Fruit fly (Drosophila melanogaster) whole organism, embryonic: ENCODE measurements around the gene Prx1.

Experiments
- Abd-B ChIP-seq: fragments of 200-800 bp; sonication (Bioruptor generic); optimal IDR thresholded peaks from 2 replicates; lab custom pipeline; 2018; ENCODE audit warnings: missing biosample characterization, mild to moderate bottlenecking, missing genetic modification characterization, moderate library complexity
- CG10209 ChIP-seq: fragments of 200-800 bp; sonication (Bioruptor generic); optimal IDR thresholded peaks from 3 replicates; lab custom pipeline; 2017; ENCODE audit warnings: missing biosample characterization, mild to moderate bottlenecking, missing genetic modification characterization, missing genetic modification reagents
- CG10267 ChIP-seq: fragments of 200-800 bp; sonication (Bioruptor generic); optimal IDR thresholded peaks from 2 replicates; lab custom pipeline; 2018; ENCODE audit warnings: missing biosample characterization, mild to moderate bottlenecking, missing genetic modification characterization, moderate library complexity
- CG11504 ChIP-seq: fragments of 200-800 bp; sonication (Bioruptor generic); optimal IDR thresholded peaks from 3 replicates; lab custom pipeline; 2019; ENCODE audit warnings: missing biosample characterization, mild to moderate bottlenecking, missing genetic modification characterization, moderate library complexity
- CG12659 ChIP-seq: fragments of 200-800 bp; sonication (Bioruptor generic); optimal IDR thresholded peaks from 3 replicates; lab custom pipeline; 2017; ENCODE audit warnings: mild to moderate bottlenecking, missing biosample characterization, missing genetic modification reagents, missing genetic modification characterization
- CG14014 ChIP-seq: fragments of 200-800 bp; sonication (Bioruptor generic); IDR thresholded peaks from 2 replicates; pipeline ENCODE4 v1.3.6; 2022; ENCODE audit warnings: missing biosample characterization, missing genetic modification characterization
- CG17361 ChIP-seq: fragments of 200-800 bp; sonication (Bioruptor generic); IDR thresholded peaks from 3 replicates; pipeline ENCODE4 v1.3.6; 2022; ENCODE audit warnings: missing biosample characterization, missing genetic modification characterization
- CG17912 ChIP-seq: fragments of 200-800 bp; sonication (Bioruptor generic); optimal IDR thresholded peaks from 2 replicates; lab custom pipeline; 2018; ENCODE audit warnings: missing biosample characterization, mild to moderate bottlenecking, missing genetic modification characterization
- CG18262 ChIP-seq: fragments of 200-800 bp; optimal IDR thresholded peaks from 3 replicates; lab custom pipeline; 2019; ENCODE audit warnings: missing biosample characterization, mild to moderate bottlenecking, missing genetic modification characterization, moderate library complexity
- CG31441 ChIP-seq: fragments of 200-800 bp; sonication (Bioruptor generic); IDR thresholded peaks from 2 replicates; pipeline ENCODE4 v1.3.6; 2022; ENCODE audit warnings: missing biosample characterization, missing genetic modification characterization
- CG4282 ChIP-seq: fragments of 200-800 bp; sonication (Bioruptor generic); optimal IDR thresholded peaks from 2 replicates; lab custom pipeline; 2016; ENCODE audit warnings: missing biosample characterization, missing genetic modification characterization
- CG4328 ChIP-seq: fragments of 200-800 bp; sonication (Bioruptor generic); optimal IDR thresholded peaks from 3 replicates; lab custom pipeline; 2017; ENCODE audit warnings: missing biosample characterization, missing genetic modification reagents, missing genetic modification characterization
- CG4424 ChIP-seq: fragments of 200-800 bp; sonication (Bioruptor generic); optimal IDR thresholded peaks from 3 replicates; lab custom pipeline; 2016; ENCODE audit warnings: missing biosample characterization, missing genetic modification characterization
- CG7556 ChIP-seq: fragments of 200-800 bp; sonication (Bioruptor generic); optimal IDR thresholded peaks from 2 replicates; lab custom pipeline; 2017; ENCODE audit warnings: missing biosample characterization, mild to moderate bottlenecking, missing genetic modification characterization
- CG7839 ChIP-seq: fragments of 200-800 bp; sonication (Bioruptor generic); optimal IDR thresholded peaks from 3 replicates; lab custom pipeline; 2018; ENCODE audit warnings: missing biosample characterization, mild to moderate bottlenecking, missing genetic modification characterization, moderate library complexity
- CG8281 ChIP-seq: fragments of 200-800 bp; sonication (Bioruptor generic); optimal IDR thresholded peaks from 2 replicates; lab custom pipeline; 2018; ENCODE audit warnings: missing biosample characterization, mild to moderate bottlenecking, missing genetic modification characterization, moderate library complexity
- CG8290 ChIP-seq, 3 experiments: fragments of 200-800 bp; sonication (Bioruptor generic); optimal IDR thresholded peaks; 2 replicates each; lab custom pipeline; 2016 to 2019; ENCODE audit warnings: missing biosample characterization in 3 of 3, missing genetic modification characterization in 3 of 3, mild to moderate bottlenecking in 2 of 3, moderate library complexity in 1 of 3
- CG9727 ChIP-seq: fragments of 200-800 bp; sonication (Bioruptor generic); optimal IDR thresholded peaks from 3 replicates; lab custom pipeline; 2017; ENCODE audit warnings: missing biosample characterization, mild to moderate bottlenecking, missing genetic modification characterization
- CoRest ChIP-seq: fragments of 200-800 bp; sonication (Bioruptor generic); optimal IDR thresholded peaks from 3 replicates; lab custom pipeline; 2018; ENCODE audit warnings: missing biosample characterization, mild to moderate bottlenecking, missing genetic modification characterization, moderate library complexity
- D19A ChIP-seq: fragments of 200-800 bp; optimal IDR thresholded peaks from 3 replicates; lab custom pipeline; 2019; ENCODE audit warnings: missing biosample characterization, mild to moderate bottlenecking, missing genetic modification characterization, moderate library complexity
- Deaf1 ChIP-seq: fragments of 200-800 bp; optimal IDR thresholded peaks from 3 replicates; lab custom pipeline; 2019; ENCODE audit warnings: missing biosample characterization, mild to moderate bottlenecking, missing genetic modification characterization, moderate library complexity
- Ets65A ChIP-seq: fragments of 200-800 bp; sonication (Bioruptor generic); peaks from one replicate; lab custom pipeline; 2016; ENCODE audit warnings: missing biosample characterization, missing genetic modification characterization
- HLHmδ ChIP-seq: fragments of 200-800 bp; sonication (Bioruptor generic); optimal IDR thresholded peaks from 2 replicates; lab custom pipeline; 2018; ENCODE audit warnings: missing biosample characterization, mild to moderate bottlenecking, missing genetic modification characterization, moderate library complexity
- Hmx ChIP-seq: fragments of 200-800 bp; sonication (Bioruptor generic); optimal IDR thresholded peaks from 2 replicates; lab custom pipeline; 2016; ENCODE audit warnings: missing biosample characterization, missing genetic modification characterization
- Lhr ChIP-seq: fragments of 200-800 bp; sonication (Bioruptor generic); optimal IDR thresholded peaks from 3 replicates; lab custom pipeline; 2017; ENCODE audit warnings: mild to moderate bottlenecking, missing biosample characterization, missing genetic modification reagents, missing genetic modification characterization
- Oli ChIP-seq: fragments of 200-800 bp; sonication (Bioruptor generic); optimal IDR thresholded peaks from 2 replicates; lab custom pipeline; 2018; ENCODE audit warnings: missing biosample characterization, mild to moderate bottlenecking, missing genetic modification characterization, moderate library complexity
- Ptx1 ChIP-seq: fragments of 200-800 bp; sonication (Bioruptor generic); IDR thresholded peaks from 2 replicates; pipeline ENCODE4 v1.3.6; 2022; ENCODE audit warnings: missing biosample characterization, missing genetic modification characterization
- Side ChIP-seq: fragments of 200-800 bp; sonication (Bioruptor generic); optimal IDR thresholded peaks from 2 replicates; lab custom pipeline; 2016; ENCODE audit warnings: missing biosample characterization, missing genetic modification characterization
- Sox100B ChIP-seq: fragments of 200-800 bp; sonication (Bioruptor generic); optimal IDR thresholded peaks from 3 replicates; lab custom pipeline; 2018; ENCODE audit warnings: missing biosample characterization, mild to moderate bottlenecking, missing genetic modification characterization
- Ssrp ChIP-seq: fragments of 200-800 bp; sonication (Bioruptor generic); optimal IDR thresholded peaks from 2 replicates; lab custom pipeline; 2018; ENCODE audit warnings: missing biosample characterization, mild to moderate bottlenecking, missing genetic modification characterization, moderate library complexity
- croc ChIP-seq: fragments of 200-800 bp; sonication (Bioruptor generic); conservative IDR thresholded peaks from 3 replicates; pipeline ENCODE4 v1.3.6; 2022; ENCODE audit warnings: missing biosample characterization, missing genetic modification characterization
- dmrt11E ChIP-seq: fragments of 200-800 bp; sonication (Bioruptor generic); optimal IDR thresholded peaks from 3 replicates; lab custom pipeline; 2018; ENCODE audit warnings: missing biosample characterization, mild to moderate bottlenecking, missing genetic modification characterization, moderate library complexity
- dmrt99B ChIP-seq: fragments of 200-800 bp; sonication (Bioruptor generic); optimal IDR thresholded peaks from 2 replicates; lab custom pipeline; 2018; ENCODE audit warnings: missing biosample characterization, mild to moderate bottlenecking, missing genetic modification characterization, moderate library complexity
- eve ChIP-seq, 2 experiments: fragments of >200 bp; optimal IDR thresholded peaks; 2 replicates each; lab custom pipeline; 2017; ENCODE audit warnings: missing biosample characterization in 2 of 2, missing genetic modification characterization in 2 of 2
- gem ChIP-seq: fragments of 200-800 bp; sonication (Bioruptor generic); optimal IDR thresholded peaks from 2 replicates; lab custom pipeline; 2019; ENCODE audit warnings: missing biosample characterization, mild to moderate bottlenecking, missing genetic modification characterization, moderate library complexity
- grau ChIP-seq: fragments of 200-800 bp; optimal IDR thresholded peaks from 3 replicates; lab custom pipeline; 2019; ENCODE audit warnings: missing biosample characterization, mild to moderate bottlenecking, missing genetic modification characterization, moderate library complexity
- gsb-n ChIP-seq: fragments of 200-800 bp; sonication (Bioruptor generic); optimal IDR thresholded peaks from 3 replicates; lab custom pipeline; 2018; ENCODE audit warnings: missing biosample characterization, mild to moderate bottlenecking, missing genetic modification characterization
- h ChIP-seq: fragments of >200 bp; optimal IDR thresholded peaks from 2 replicates; lab custom pipeline; 2017
- ham ChIP-seq: fragments of 200-800 bp; sonication (Bioruptor generic); IDR thresholded peaks from 2 replicates; pipeline ENCODE4 v1.3.6; 2022; ENCODE audit warnings: missing biosample characterization, missing genetic modification characterization
- lab ChIP-seq: fragments of 200-800 bp; sonication (Bioruptor generic); optimal IDR thresholded peaks from 3 replicates; lab custom pipeline; 2017; ENCODE audit warnings: missing biosample characterization, missing genetic modification characterization, mild to moderate bottlenecking, moderate library complexity, missing genetic modification reagents
- lola ChIP-seq, 3 experiments: fragments of >200 bp in 2 of 3; fragments of 200-800 bp in 1 of 3; sonication (Bioruptor generic) in 1 of 3; optimal IDR thresholded peaks; 2 replicates each; lab custom pipeline; 2017 to 2019; ENCODE audit warnings: missing biosample characterization in 3 of 3, missing genetic modification characterization in 3 of 3, mild to moderate bottlenecking in 1 of 3, moderate library complexity in 1 of 3
- phol ChIP-seq: fragments of 200-800 bp; sonication (Bioruptor generic); optimal IDR thresholded peaks from 3 replicates; lab custom pipeline; 2018; ENCODE audit warnings: missing biosample characterization, mild to moderate bottlenecking, missing genetic modification characterization, moderate library complexity
- pnt ChIP-seq: fragments of 200-800 bp; sonication (Bioruptor generic); optimal IDR thresholded peaks from 3 replicates; lab custom pipeline; 2016; ENCODE audit warnings: missing biosample characterization, missing genetic modification characterization
- rib ChIP-seq: fragments of 200-800 bp; sonication (Bioruptor generic); IDR thresholded peaks from 2 replicates; pipeline ENCODE4 v1.3.6; 2022; ENCODE audit warnings: missing biosample characterization, missing genetic modification characterization
- ro ChIP-seq: fragments of 200-800 bp; sonication (Bioruptor generic); IDR thresholded peaks from 2 replicates; pipeline ENCODE4 v1.3.6; 2022; ENCODE audit warnings: missing biosample characterization, missing genetic modification characterization
- slou ChIP-seq: fragments of 200-800 bp; sonication (Bioruptor generic); optimal IDR thresholded peaks from 3 replicates; lab custom pipeline; 2016; ENCODE audit warnings: missing biosample characterization, missing genetic modification characterization
- unc-4 ChIP-seq: fragments of 200-800 bp; sonication (Bioruptor generic); IDR thresholded peaks from 2 replicates; pipeline ENCODE4 v1.3.6; 2022; ENCODE audit warnings: missing biosample characterization, missing genetic modification characterization; ENCODE audit not compliant: partially characterized antibody

Prx1 gene

dm6 chr3L:15206058-15206457, 1.6 kb upstream of the Prx1 start:
- TF ChIP-seq Hmx (GFP tag; lab: Kevin White, UChicago) (no peak), dmrt11E (no peak), CG8281 (no peak), unc-4 (GFP tag; lab: Robert Waterston, UW) (no peak), HLHmδ (no peak), eve (GFP tag; optimal IDR thresholded peaks at IDR 0.05; lab: Kevin White, UChicago) (no peak), slou (GFP tag; lab: Kevin White, UChicago) (no peak)

dm6 chr3L:15208695-15209450, 1.2 kb downstream of the Prx1 start:
- peak; percentile 6 for TF ChIP-seq lab (GFP tag; lab: Kevin White, UChicago)
- TF ChIP-seq gsb-n (tag; lab: Kevin White, UChicago), result peak; percentile 10
- peak; percentile 11 for TF ChIP-seq grau
- TF ChIP-seq gem (tag; lab: Kevin White, UChicago), result peak; percentile 47
- TF ChIP-seq CG31441 (GFP tag; lab: Robert Waterston, UW), result peak; percentile 23; the same call in 1 of the 2 replicates
- TF ChIP-seq CG4282 (GFP tag; lab: Kevin White, UChicago), result no peak
- no peak for TF ChIP-seq Abd-B (GFP tag; lab: Kevin White, UChicago)
- no peak for TF ChIP-seq pnt
- TF ChIP-seq CG8290 (GFP tag; optimal IDR thresholded peaks at IDR 0.05; lab: Kevin White, UChicago), result no peak
- no peak for TF ChIP-seq CG8290 (tag; optimal IDR thresholded peaks at IDR 0.05; lab: Kevin White, UChicago)
- peak in 1 of 3 experiments; percentile 28 for TF ChIP-seq lola (GFP tag; optimal IDR thresholded peaks at IDR 0.05; lab: Kevin White, UChicago)
- TF ChIP-seq rib (GFP tag; lab: Robert Waterston, UW), result no peak
- TF ChIP-seq CG10267 (tag; lab: Kevin White, UChicago), result peak; percentile 32
- TF ChIP-seq dmrt99B (tag; lab: Kevin White, UChicago), result peak; percentile 56
- TF ChIP-seq ham (GFP tag; lab: Robert Waterston, UW), result no peak
- no peak for TF ChIP-seq Ets65A (GFP tag; lab: Kevin White, UChicago)
- TF ChIP-seq ro (GFP tag; lab: Robert Waterston, UW), result no peak
- 0 out of 2 replicates have a peak, but pooled peaks have one; percentile 15 for TF ChIP-seq Ptx1 (GFP tag; lab: Robert Waterston, UW)
- no peak for TF ChIP-seq CG4328 (GFP tag; lab: Kevin White, UChicago)
- peak; percentile 51 for TF ChIP-seq CG9727
- TF ChIP-seq CG18262, result peak; percentile 49
- peak; percentile 28 for TF ChIP-seq phol (tag; lab: Kevin White, UChicago)
- peak; percentile 76 for TF ChIP-seq CG11504 (tag; lab: Kevin White, UChicago)
- TF ChIP-seq Sox100B (GFP tag; lab: Kevin White, UChicago), result peak; percentile 26
- TF ChIP-seq croc (GFP tag; lab: Robert Waterston, UW), result no peak
- no peak for TF ChIP-seq CG17912 (GFP tag; lab: Kevin White, UChicago)
- TF ChIP-seq CG17361 (GFP tag; lab: Robert Waterston, UW), result peak; percentile 75
- peak; percentile 14 for TF ChIP-seq CG7556 (GFP tag; lab: Kevin White, UChicago)
- peak; percentile 8 for TF ChIP-seq CoRest (tag; lab: Kevin White, UChicago)
- no peak for TF ChIP-seq Side (GFP tag; lab: Kevin White, UChicago)
- TF ChIP-seq CG12659 (GFP tag; lab: Kevin White, UChicago), result no peak
- peak; percentile 45 for TF ChIP-seq dmrt11E
- no peak for TF ChIP-seq Lhr
- peak; percentile 3 for TF ChIP-seq Ssrp (tag; lab: Kevin White, UChicago)
- no peak for TF ChIP-seq CG10209
- TF ChIP-seq Oli (tag; lab: Kevin White, UChicago), result no peak
- TF ChIP-seq D19A (tag; lab: Kevin White, UChicago), result peak; percentile 75
- TF ChIP-seq CG7839 (tag; lab: Kevin White, UChicago), result peak; percentile 38
- peak; percentile 12 for TF ChIP-seq Deaf1 (tag; lab: Kevin White, UChicago)
- TF ChIP-seq h (lab: Kevin White, UChicago), result no peak
- peak; percentile 46 for TF ChIP-seq CG4424
- TF ChIP-seq CG14014 (GFP tag; lab: Robert Waterston, UW), result no peak
